Worm (Caenorhabditis elegans) whole organism, L1 larva: ENCODE measurements around the gene cah-3.

Experiments used
- C04F5.9 ChIP-seq: sonication (generic microtip); optimal IDR thresholded peaks from 2 replicates; lab custom pipeline; 2016; ENCODE audit warnings: missing genetic modification characterization, missing compliant biosample characterization
- C34B4.2 ChIP-seq: sonication (generic microtip); optimal IDR thresholded peaks from 2 replicates; lab custom pipeline; 2017; ENCODE audit warnings: mild to moderate bottlenecking, missing genetic modification characterization, missing compliant biosample characterization
- F16B12.6 ChIP-seq: fragments of 150-350 bp; optimal IDR thresholded peaks from 2 replicates; lab custom pipeline; 2014; ENCODE audit warnings: missing biosample characterization, missing genetic modification characterization
- Y116A8C.19 ChIP-seq: sonication (generic microtip); optimal IDR thresholded peaks from 2 replicates; lab custom pipeline; 2016; ENCODE audit warnings: missing compliant biosample characterization, missing genetic modification characterization, borderline replicate concordance
- aha-1 ChIP-seq: fragments of 150-350 bp; optimal IDR thresholded peaks from 2 replicates; lab custom pipeline; 2014; ENCODE audit warnings: missing biosample characterization, missing genetic modification characterization
- aly-2 ChIP-seq: fragments of 150-350 bp; optimal IDR thresholded peaks from 2 replicates; lab custom pipeline; 2014; ENCODE audit warnings: missing biosample characterization, missing genetic modification characterization
- ceh-63 ChIP-seq: fragments of 200-800 bp; sonication (Bioruptor generic); optimal IDR thresholded peaks from 2 replicates; lab custom pipeline; 2018; ENCODE audit warnings: mild to moderate bottlenecking, missing genetic modification characterization, missing compliant biosample characterization
- ceh-82 ChIP-seq, 3 experiments: fragments of 150-350 bp in 1 of 3; sonication (generic microtip) in 2 of 3; optimal IDR thresholded peaks; 2 replicates each; lab custom pipeline; 2014 to 2017; ENCODE audit warnings: missing biosample characterization in 3 of 3, missing genetic modification characterization in 3 of 3
- ceh-88 ChIP-seq: fragments of 200-800 bp; sonication (Bioruptor generic); IDR thresholded peaks from 2 replicates; pipeline ENCODE4 v1.3.6; 2022; ENCODE audit warnings: missing genetic modification characterization, missing compliant biosample characterization
- ceh-90 ChIP-seq: sonication (generic microtip); optimal IDR thresholded peaks from 2 replicates; lab custom pipeline; 2016; ENCODE audit warnings: missing genetic modification characterization, missing compliant biosample characterization
- dpl-1 ChIP-seq, 3 experiments: fragments of 150-350 bp in 2 of 3; sonication (generic microtip) in 1 of 3; optimal IDR thresholded peaks; 2 replicates each; lab custom pipeline; 2014 to 2017; ENCODE audit warnings: missing biosample characterization in 3 of 3, missing genetic modification characterization in 3 of 3, missing genetic modification reagents in 3 of 3
- dsc-1 ChIP-seq: sonication (generic microtip); optimal IDR thresholded peaks from 2 replicates; lab custom pipeline; 2016; ENCODE audit warnings: mild to moderate bottlenecking, missing genetic modification characterization, missing compliant biosample characterization
- efl-3 ChIP-seq: fragments of 200-800 bp; sonication (Bioruptor generic); optimal IDR thresholded peaks from 2 replicates; lab custom pipeline; 2018; ENCODE audit warnings: mild to moderate bottlenecking, missing genetic modification characterization, missing compliant biosample characterization
- egl-13 ChIP-seq: sonication (generic microtip); optimal IDR thresholded peaks from 2 replicates; lab custom pipeline; 2016; ENCODE audit warnings: missing genotype, missing genetic modification reagents, missing genetic modification characterization, missing compliant biosample characterization
- egl-27 ChIP-seq, 2 experiments: fragments of 150-350 bp in 1 of 2; sonication (generic microtip); optimal IDR thresholded peaks; 3 replicates each; lab custom pipeline; 2017 to 2018; ENCODE audit warnings: missing biosample characterization in 2 of 2, missing genetic modification characterization in 2 of 2, missing genetic modification reagents in 2 of 2
- elt-2 ChIP-seq: sonication (generic microtip); optimal IDR thresholded peaks from 2 replicates; lab custom pipeline; 2016; ENCODE audit warnings: missing genetic modification characterization, mild to moderate bottlenecking, inconsistent platforms, missing compliant biosample characterization, missing genetic modification reagents
- elt-3 ChIP-seq, 6 experiments: fragments of 150-350 bp in 1 of 6; sonication (generic microtip); optimal IDR thresholded peaks; 2 replicates each; lab custom pipeline; 2017 to 2018; ENCODE audit warnings: missing biosample characterization in 6 of 6, missing genetic modification characterization in 6 of 6, inconsistent platforms in 1 of 6
- fkh-10 ChIP-seq: sonication (generic microtip); optimal IDR thresholded peaks from 2 replicates; lab custom pipeline; 2017; ENCODE audit warnings: missing biosample characterization, missing genetic modification reagents, missing genetic modification characterization
- fkh-8 ChIP-seq: sonication (generic microtip); optimal IDR thresholded peaks from 2 replicates; lab custom pipeline; 2016; ENCODE audit warnings: mild to moderate bottlenecking, missing genetic modification characterization, missing compliant biosample characterization
- fos-1 ChIP-seq: fragments of 150-350 bp; optimal IDR thresholded peaks from 2 replicates; lab custom pipeline; 2014; ENCODE audit warnings: missing biosample characterization, missing genetic modification characterization
- hlh-4 ChIP-seq: sonication (generic microtip); optimal IDR thresholded peaks from 2 replicates; lab custom pipeline; 2016; ENCODE audit warnings: mild to moderate bottlenecking, missing genetic modification characterization, missing compliant biosample characterization
- hpl-2 ChIP-seq: fragments of 150-350 bp; optimal IDR thresholded peaks from 2 replicates; lab custom pipeline; 2014; ENCODE audit warnings: missing biosample characterization, missing genetic modification reagents, missing genetic modification characterization
- isw-1 ChIP-seq: fragments of 200-800 bp; sonication (Bioruptor generic); IDR thresholded peaks from 2 replicates; pipeline ENCODE4 v1.3.6; 2022; ENCODE audit warnings: missing genetic modification characterization, missing compliant biosample characterization
- lin-13 ChIP-seq: fragments of 150-350 bp; optimal IDR thresholded peaks from 2 replicates; lab custom pipeline; 2014; ENCODE audit warnings: missing biosample characterization, missing genetic modification reagents, missing genetic modification characterization
- lin-14 ChIP-seq: fragments of 200-800 bp; sonication (Bioruptor generic); optimal IDR thresholded peaks from 2 replicates; lab custom pipeline; 2018; ENCODE audit warnings: mild to moderate bottlenecking, missing genetic modification characterization, moderate library complexity, missing compliant biosample characterization
- lin-15B ChIP-seq: fragments of 150-350 bp; sonication (generic microtip); optimal IDR thresholded peaks from 3 replicates; lab custom pipeline; 2014; ENCODE audit warnings: missing biosample characterization, missing genetic modification characterization
- lir-3 ChIP-seq: sonication (generic microtip); optimal IDR thresholded peaks from 2 replicates; lab custom pipeline; 2016; ENCODE audit warnings: mild to moderate bottlenecking, missing genetic modification characterization, moderate library complexity, missing compliant biosample characterization; ENCODE audit not compliant: poor library complexity
- lsy-2 ChIP-seq, 2 experiments: fragments of 150-350 bp; optimal IDR thresholded peaks; 2 replicates each; lab custom pipeline; 2014; ENCODE audit warnings: missing biosample characterization in 2 of 2, missing genetic modification characterization in 2 of 2
- mab-9 ChIP-seq: fragments of 200-800 bp; sonication (Bioruptor generic); IDR thresholded peaks from 2 replicates; pipeline ENCODE4 v1.3.6; 2022; ENCODE audit warnings: missing genetic modification reagents, missing genetic modification characterization, missing compliant biosample characterization
- mdl-1 ChIP-seq, 2 experiments: fragments of 150-350 bp; optimal IDR thresholded peaks; 2 replicates each; lab custom pipeline; 2014 to 2017; ENCODE audit warnings: missing biosample characterization in 2 of 2, missing genetic modification characterization in 2 of 2, inconsistent platforms in 1 of 2
- mef-2 ChIP-seq: fragments of 150-350 bp; optimal IDR thresholded peaks from 2 replicates; lab custom pipeline; 2014; ENCODE audit warnings: missing biosample characterization, missing genetic modification characterization
- nhr-11 ChIP-seq: fragments of 150-350 bp; optimal IDR thresholded peaks from 2 replicates; lab custom pipeline; 2014; ENCODE audit warnings: missing biosample characterization, missing genetic modification characterization
- nhr-12 ChIP-seq: sonication (generic microtip); optimal IDR thresholded peaks from 2 replicates; lab custom pipeline; 2017; ENCODE audit warnings: missing biosample characterization, missing genetic modification characterization
- nhr-28 ChIP-seq: fragments of 150-350 bp; optimal IDR thresholded peaks from 2 replicates; lab custom pipeline; 2014; ENCODE audit warnings: missing biosample characterization, missing genetic modification characterization
- nhr-47 ChIP-seq: sonication (generic microtip); optimal IDR thresholded peaks from 2 replicates; lab custom pipeline; 2016; ENCODE audit warnings: mild to moderate bottlenecking, missing genetic modification characterization, moderate library complexity, missing compliant biosample characterization
- nhr-71 ChIP-seq: sonication (generic microtip); optimal IDR thresholded peaks from 2 replicates; lab custom pipeline; 2016; ENCODE audit warnings: mild to moderate bottlenecking, missing genetic modification characterization, moderate library complexity, missing compliant biosample characterization
- nhr-85 ChIP-seq: sonication (generic microtip); peaks from one replicate; lab custom pipeline; 2016; ENCODE audit warnings: missing genetic modification characterization, inconsistent platforms, missing compliant biosample characterization
- pqm-1 ChIP-seq: sonication (generic microtip); optimal IDR thresholded peaks from 3 replicates; lab custom pipeline; 2017; ENCODE audit warnings: missing biosample characterization, missing genetic modification characterization
- rnt-1 ChIP-seq: sonication (generic microtip); optimal IDR thresholded peaks from 2 replicates; lab custom pipeline; 2016; ENCODE audit warnings: mild to moderate bottlenecking, missing genetic modification characterization, moderate library complexity, missing compliant biosample characterization
- skn-1 ChIP-seq: fragments of 150-350 bp; optimal IDR thresholded peaks from 2 replicates; lab custom pipeline; 2014; ENCODE audit warnings: missing biosample characterization, missing genetic modification characterization
- snu-23 ChIP-seq: sonication (generic microtip); optimal IDR thresholded peaks from 2 replicates; lab custom pipeline; 2016; ENCODE audit warnings: missing genetic modification characterization, missing compliant biosample characterization
- sup-37 ChIP-seq: fragments of 200-800 bp; sonication (Bioruptor generic); optimal IDR thresholded peaks from 2 replicates; lab custom pipeline; 2018; ENCODE audit warnings: mild to moderate bottlenecking, missing genetic modification characterization, missing compliant biosample characterization
- swsn-7 ChIP-seq: sonication (generic microtip); optimal IDR thresholded peaks from 2 replicates; lab custom pipeline; 2016; ENCODE audit warnings: missing genetic modification characterization, missing compliant biosample characterization
- unc-130 ChIP-seq: fragments of 150-350 bp; optimal IDR thresholded peaks from 2 replicates; lab custom pipeline; 2017; ENCODE audit warnings: missing biosample characterization, missing genetic modification characterization, inconsistent platforms
- unc-62 ChIP-seq: fragments of 150-350 bp; optimal IDR thresholded peaks from 2 replicates; lab custom pipeline; 2014; ENCODE audit warnings: missing biosample characterization, missing genetic modification reagents, missing genetic modification characterization
- unc-86 ChIP-seq: sonication (generic microtip); optimal IDR thresholded peaks from 2 replicates; lab custom pipeline; 2016; ENCODE audit warnings: missing genetic modification characterization, missing compliant biosample characterization
- vab-15 ChIP-seq: sonication (generic microtip); optimal IDR thresholded peaks from 2 replicates; lab custom pipeline; 2017; ENCODE audit warnings: missing genotype, mild to moderate bottlenecking, missing genetic modification characterization, missing compliant biosample characterization
- xbp-1 ChIP-seq: sonication (generic microtip); optimal IDR thresholded peaks from 2 replicates; lab custom pipeline; 2016; ENCODE audit warnings: missing genetic modification characterization, missing compliant biosample characterization
- zag-1 ChIP-seq: fragments of 150-350 bp; optimal IDR thresholded peaks from 2 replicates; lab custom pipeline; 2014; ENCODE audit warnings: missing biosample characterization, missing genetic modification characterization
- zip-4 ChIP-seq: fragments of 200-800 bp; sonication (Bioruptor generic); optimal IDR thresholded peaks from 2 replicates; lab custom pipeline; 2018; ENCODE audit warnings: mild to moderate bottlenecking, missing genetic modification characterization, moderate library complexity, missing compliant biosample characterization
- ztf-11 ChIP-seq, 2 experiments: sonication (generic microtip); optimal IDR thresholded peaks; 2 replicates each; lab custom pipeline; 2016 to 2017; ENCODE audit warnings: missing genetic modification characterization in 2 of 2, missing biosample characterization in 1 of 2, missing compliant biosample characterization in 1 of 2

cah-3 gene

DNA sequence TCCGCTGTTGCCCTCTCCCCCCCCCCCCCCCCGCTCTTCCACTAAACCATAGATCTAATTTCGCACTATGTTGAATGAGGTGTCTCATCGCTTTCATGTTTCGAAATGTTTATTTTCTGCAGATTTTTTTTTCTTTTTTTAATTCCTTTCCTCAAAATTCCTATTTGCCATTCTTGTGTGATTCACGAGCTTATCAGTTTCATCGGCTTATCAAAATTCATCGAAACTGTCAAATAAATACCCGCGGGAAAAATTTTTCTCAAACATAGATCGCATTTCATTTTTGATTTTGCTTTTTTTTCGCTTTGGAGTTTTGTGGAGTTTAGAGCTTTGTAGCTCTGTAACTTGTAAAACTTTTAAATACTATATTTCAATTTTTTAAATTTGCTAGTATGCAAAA, 3.2 kb upstream of the cah-3 start:
- TF ChIP-seq aly-2 (tag; lab: Kevin White, UChicago) (no peak), nhr-85 (tag; lab: Kevin White, UChicago) (no peak), zag-1 (tag; lab: Kevin White, UChicago) (no peak), mab-9 (no peak), lin-15B (tag; lab: Kevin White, UChicago) (no peak), elt-2 (peak; percentile 3), pqm-1 (tag; lab: Kevin White, UChicago) (no peak), F16B12.6 (tag; lab: Kevin White, UChicago) (no peak)

DNA sequence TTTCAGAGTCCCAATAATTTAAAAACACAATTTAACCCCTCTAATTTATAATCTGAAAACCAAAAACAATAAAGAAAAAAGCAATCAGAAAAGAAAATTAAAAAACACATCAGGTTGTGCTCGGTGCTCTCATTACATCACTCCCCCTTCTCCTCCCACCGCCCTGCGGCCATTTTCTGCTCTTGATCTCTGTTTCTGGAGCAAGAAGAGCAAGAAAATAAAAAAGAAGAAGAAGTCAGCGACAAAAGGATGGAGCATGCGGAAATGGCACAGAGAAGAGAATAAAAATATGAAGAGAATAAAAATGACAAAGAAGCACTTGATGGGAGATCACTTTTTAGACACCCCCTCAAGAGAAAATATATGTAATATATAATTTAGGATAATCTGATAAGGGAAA, 2.6 kb upstream of the cah-3 start:
- TF ChIP-seq rnt-1 (peak; percentile 47), ztf-11 (tag; optimal IDR thresholded peaks at IDR 0.05; lab: Kevin White, UChicago) (no peak), C34B4.2 (no peak), nhr-28 (no peak), nhr-12 (tag; lab: Kevin White, UChicago) (no peak), C04F5.9 (no peak), dsc-1 (peak; percentile 40), lir-3 (no peak), nhr-11 (no peak), vab-15 (tag; lab: Kevin White, UChicago) (no peak), dpl-1 (GFP tag; optimal IDR thresholded peaks at IDR 0.05; lab: Kevin White, UChicago) (no peak), ceh-90 (tag; lab: Kevin White, UChicago) (no peak), efl-3 (GFP tag; lab: Kevin White, UChicago) (no peak), sup-37 (GFP tag; lab: Kevin White, UChicago) (no peak), ceh-82 (tag; optimal IDR thresholded peaks at IDR 0.05; lab: Kevin White, UChicago) (peak in 1 of 3 experiments; percentile 55), fkh-8 (peak; percentile 56), snu-23 (GFP tag; lab: Kevin White, UChicago) (peak; percentile 34), mdl-1 (tag; optimal IDR thresholded peaks at IDR 0.05; lab: Kevin White, UChicago) (no peak), mab-9 (no peak), zag-1 (tag; lab: Kevin White, UChicago) (no peak), nhr-47 (tag; lab: Kevin White, UChicago) (peak; percentile 30), hlh-4 (tag; lab: Kevin White, UChicago) (no peak), skn-1 (tag; lab: Kevin White, UChicago) (peak; percentile 29), aha-1 (tag; lab: Kevin White, UChicago) (no peak), egl-27 (tag; optimal IDR thresholded peaks at IDR 0.05; lab: Kevin White, UChicago) (no peak), Y116A8C.19 (tag; lab: Kevin White, UChicago) (no peak), unc-62 (GFP tag; lab: Kevin White, UChicago) (no peak), ceh-88 (GFP tag; lab: Robert Waterston, UW) (no peak), elt-3 (tag; optimal IDR thresholded peaks at IDR 0.05; lab: Kevin White, UChicago) (no peak), egl-13 (tag; lab: Kevin White, UChicago) (no peak), ceh-63 (GFP tag; lab: Kevin White, UChicago) (no peak), lin-14 (peak; percentile 93), fkh-10 (GFP tag; lab: Kevin White, UChicago) (peak; percentile 58), pqm-1 (tag; lab: Kevin White, UChicago) (no peak), fos-1 (tag; lab: Kevin White, UChicago) (no peak), hpl-2 (GFP tag; lab: Kevin White, UChicago) (no peak), swsn-7 (tag; lab: Kevin White, UChicago) (peak; percentile 18), nhr-71 (tag; lab: Kevin White, UChicago) (peak; percentile 69), isw-1 (GFP tag; lab: Robert Waterston, UW) (peak; percentile 13; the same call in 1 of the 2 replicates), xbp-1 (tag; lab: Kevin White, UChicago) (no peak), mef-2 (tag; lab: Kevin White, UChicago) (no peak), lin-13 (GFP tag; lab: Kevin White, UChicago) (no peak), zip-4 (GFP tag; lab: Kevin White, UChicago) (no peak), unc-86 (peak; percentile 22), unc-130 (tag; lab: Kevin White, UChicago) (no peak), F16B12.6 (tag; lab: Kevin White, UChicago) (no peak), lsy-2 (tag; optimal IDR thresholded peaks at IDR 0.05; lab: Kevin White, UChicago) (peak in 1 of 2 experiments; percentile 59)
